Worm (Caenorhabditis elegans) whole organism, L4 larva: ENCODE measurements around the gene mrpl-12.

Source experiments
- F26F4.8 ChIP-seq: fragments of 200-800 bp; sonication (Bioruptor generic); conservative IDR thresholded peaks from 2 replicates; pipeline ENCODE4 v1.3.6; 2022; ENCODE audit warnings: missing genetic modification characterization, missing compliant biosample characterization
- F37D6.2 ChIP-seq: sonication (generic microtip); optimal IDR thresholded peaks from 2 replicates; lab custom pipeline; 2016; ENCODE audit warnings: mild to moderate bottlenecking, missing genetic modification characterization, missing compliant biosample characterization
- F44E2.7 ChIP-seq: fragments of 200-800 bp; sonication (Bioruptor generic); IDR thresholded peaks from 2 replicates; pipeline ENCODE4 v2.1.2; 2022; ENCODE audit warnings: missing genetic modification characterization, missing compliant biosample characterization
- R02D3.7 ChIP-seq: fragments of 150-350 bp; sonication (generic microtip); optimal IDR thresholded peaks from 3 replicates; lab custom pipeline; 2014; ENCODE audit warnings: missing biosample characterization, missing genetic modification characterization
- T20F7.1 ChIP-seq: fragments of 200-800 bp; sonication (Bioruptor generic); optimal IDR thresholded peaks from 2 replicates; lab custom pipeline; 2018; ENCODE audit warnings: mild to moderate bottlenecking, missing genetic modification characterization, missing compliant biosample characterization
- Y5F2A.4 ChIP-seq: fragments of 200-800 bp; sonication (Bioruptor generic); optimal IDR thresholded peaks from 2 replicates; lab custom pipeline; 2018; ENCODE audit warnings: mild to moderate bottlenecking, missing genetic modification characterization, missing compliant biosample characterization
- Y75B8A.6 ChIP-seq: fragments of 200-800 bp; sonication (Bioruptor generic); IDR thresholded peaks from 2 replicates; pipeline ENCODE4 v1.3.6; 2022; ENCODE audit warnings: missing genetic modification reagents, missing genetic modification characterization, missing compliant biosample characterization
- ZK546.5 ChIP-seq, 2 experiments: sonication (generic microtip); optimal IDR thresholded peaks; 2 replicates each; lab custom pipeline; 2017; ENCODE audit warnings: missing biosample characterization in 2 of 2, missing genetic modification characterization in 2 of 2
- ama-1 ChIP-seq: fragments of 150-350 bp; optimal IDR thresholded peaks from 2 replicates; lab custom pipeline; 2014; ENCODE audit warnings: inconsistent platforms, mixed read lengths
- ceh-32 ChIP-seq: sonication (generic microtip); optimal IDR thresholded peaks from 2 replicates; lab custom pipeline; 2016; ENCODE audit warnings: mild to moderate bottlenecking, missing genetic modification characterization, missing compliant biosample characterization; ENCODE audit not compliant: poor library complexity
- cey-2 ChIP-seq: sonication (generic microtip); optimal IDR thresholded peaks from 3 replicates; lab custom pipeline; 2017; ENCODE audit warnings: missing genetic modification characterization, mild to moderate bottlenecking, missing compliant biosample characterization, antibody characterized with exemption, borderline replicate concordance; ENCODE audit not compliant: insufficient read depth
- ctbp-1 ChIP-seq: fragments of 200-800 bp; sonication (Bioruptor generic); IDR thresholded peaks from 2 replicates; pipeline ENCODE4 v1.3.6; 2022; ENCODE audit warnings: missing genetic modification reagents, missing genetic modification characterization, missing compliant biosample characterization
- dmd-9 ChIP-seq: fragments of 200-800 bp; sonication (Bioruptor generic); IDR thresholded peaks from 2 replicates; pipeline ENCODE4 v1.3.6; 2022; ENCODE audit warnings: missing genetic modification reagents, missing genetic modification characterization, missing compliant biosample characterization
- dpl-1 ChIP-seq: fragments of 150-350 bp; optimal IDR thresholded peaks from 2 replicates; lab custom pipeline; 2014; ENCODE audit warnings: missing biosample characterization, missing genetic modification reagents, missing genetic modification characterization
- egl-27 ChIP-seq: sonication (generic microtip); optimal IDR thresholded peaks from 3 replicates; lab custom pipeline; 2017; ENCODE audit warnings: missing biosample characterization, missing genetic modification reagents, missing genetic modification characterization
- fkh-10 ChIP-seq: fragments of 150-350 bp; optimal IDR thresholded peaks from 2 replicates; lab custom pipeline; 2014; ENCODE audit warnings: missing biosample characterization, missing genetic modification reagents, missing genetic modification characterization
- hlh-11 ChIP-seq: fragments of 200-800 bp; sonication (Bioruptor generic); optimal IDR thresholded peaks from 2 replicates; lab custom pipeline; 2018; ENCODE audit warnings: mild to moderate bottlenecking, missing genetic modification characterization, missing compliant biosample characterization
- hlh-30 ChIP-seq: sonication (generic microtip); optimal IDR thresholded peaks from 2 replicates; lab custom pipeline; 2017; ENCODE audit warnings: antibody characterized with exemption, mild to moderate bottlenecking, missing genetic modification characterization, missing compliant biosample characterization; ENCODE audit not compliant: insufficient read depth
- hmg-1.1 ChIP-seq: fragments of 200-800 bp; sonication (Bioruptor generic); IDR thresholded peaks from 2 replicates; pipeline ENCODE4 v1.3.6; 2022; ENCODE audit warnings: missing genetic modification reagents, missing genetic modification characterization, missing compliant biosample characterization
- jun-1 ChIP-seq: fragments of 150-350 bp; optimal IDR thresholded peaks from 2 replicates; lab custom pipeline; 2014; ENCODE audit warnings: missing biosample characterization, missing genetic modification reagents, missing genetic modification characterization
- lin-15B ChIP-seq: fragments of 150-350 bp; sonication (generic microtip); optimal IDR thresholded peaks from 3 replicates; lab custom pipeline; 2014; ENCODE audit warnings: missing biosample characterization, missing genetic modification characterization
- lin-38 ChIP-seq: fragments of 200-800 bp; sonication (Bioruptor generic); IDR thresholded peaks from 2 replicates; pipeline ENCODE4 v1.3.6; 2022; ENCODE audit warnings: missing genetic modification reagents, missing genetic modification characterization, missing compliant biosample characterization
- lin-39 ChIP-seq: fragments of 150-350 bp; optimal IDR thresholded peaks from 2 replicates; lab custom pipeline; 2014; ENCODE audit warnings: missing biosample characterization, missing genetic modification reagents, missing genetic modification characterization
- lsy-2 ChIP-seq, 2 experiments: fragments of 150-350 bp in 1 of 2; sonication (generic microtip) in 1 of 2; optimal IDR thresholded peaks; 2 replicates each; lab custom pipeline; 2014 to 2017; ENCODE audit warnings: missing biosample characterization in 2 of 2, missing genetic modification characterization in 2 of 2
- madf-5 ChIP-seq, 2 experiments: fragments of 200-800 bp; sonication (Bioruptor generic); IDR thresholded peaks; 2 replicates each; pipeline ENCODE4 v1.3.6; 2022; ENCODE audit warnings: missing compliant biosample characterization in 2 of 2, missing genetic modification characterization in 2 of 2
- mdt-29 ChIP-seq: fragments of 200-800 bp; sonication (Bioruptor generic); IDR thresholded peaks from 2 replicates; pipeline ENCODE4 v1.3.6; 2022; ENCODE audit warnings: missing genetic modification reagents, missing genetic modification characterization, missing compliant biosample characterization
- mep-1 ChIP-seq: fragments of 150-350 bp; sonication (generic microtip); optimal IDR thresholded peaks from 3 replicates; lab custom pipeline; 2014; ENCODE audit warnings: missing biosample characterization, missing genetic modification characterization
- mes-2 ChIP-seq: sonication (generic microtip); optimal IDR thresholded peaks from 2 replicates; lab custom pipeline; 2016; ENCODE audit warnings: missing genotype, mild to moderate bottlenecking, missing genetic modification characterization, missing compliant biosample characterization; ENCODE audit not compliant: poor library complexity, severe bottlenecking
- mxl-2 ChIP-seq: fragments of 200-800 bp; sonication (Bioruptor generic); conservative IDR thresholded peaks from 2 replicates; pipeline ENCODE4 v1.3.6; 2022; ENCODE audit warnings: missing genetic modification reagents, missing genetic modification characterization, missing compliant biosample characterization
- nhr-111 ChIP-seq: fragments of 200-800 bp; sonication (Bioruptor generic); optimal IDR thresholded peaks from 2 replicates; lab custom pipeline; 2018; ENCODE audit warnings: mild to moderate bottlenecking, missing genetic modification characterization, missing compliant biosample characterization
- nhr-237 ChIP-seq: sonication (generic microtip); optimal IDR thresholded peaks from 2 replicates; lab custom pipeline; 2017; ENCODE audit warnings: missing biosample characterization, missing genetic modification characterization
- nhr-25 ChIP-seq: sonication (generic microtip); optimal IDR thresholded peaks from 2 replicates; lab custom pipeline; 2017; ENCODE audit warnings: missing genetic modification characterization, mild to moderate bottlenecking, missing compliant biosample characterization, antibody characterized with exemption, moderate library complexity, borderline replicate concordance; ENCODE audit not compliant: insufficient read depth
- nhr-28 ChIP-seq: fragments of 150-350 bp; optimal IDR thresholded peaks from 2 replicates; lab custom pipeline; 2014; ENCODE audit warnings: missing biosample characterization, missing genetic modification characterization
- nhr-41 ChIP-seq: fragments of 200-800 bp; sonication (Bioruptor generic); IDR thresholded peaks from 2 replicates; pipeline ENCODE4 v1.3.6; 2022; ENCODE audit warnings: missing genetic modification reagents, missing genetic modification characterization, missing compliant biosample characterization
- nhr-42 ChIP-seq: fragments of 200-800 bp; sonication (Bioruptor generic); IDR thresholded peaks from 2 replicates; pipeline ENCODE4 v1.3.6; 2022; ENCODE audit warnings: missing genetic modification characterization, missing compliant biosample characterization
- nhr-48 ChIP-seq: sonication (generic microtip); optimal IDR thresholded peaks from 2 replicates; lab custom pipeline; 2016; ENCODE audit warnings: mild to moderate bottlenecking, missing genetic modification characterization, missing compliant biosample characterization
- pqm-1 ChIP-seq: sonication (generic microtip); optimal IDR thresholded peaks from 2 replicates; lab custom pipeline; 2017; ENCODE audit warnings: missing biosample characterization, missing genetic modification characterization
- saeg-2 ChIP-seq: fragments of 200-800 bp; sonication (Bioruptor generic); IDR thresholded peaks from 2 replicates; pipeline ENCODE4 v1.3.6; 2022; ENCODE audit warnings: missing genetic modification reagents, missing genetic modification characterization, missing compliant biosample characterization
- sdz-12 ChIP-seq: fragments of 200-800 bp; sonication (Bioruptor generic); optimal IDR thresholded peaks from 2 replicates; lab custom pipeline; 2018; ENCODE audit warnings: mild to moderate bottlenecking, missing genetic modification characterization, missing compliant biosample characterization
- set-16 ChIP-seq: fragments of 200-800 bp; sonication (Bioruptor generic); IDR thresholded peaks from 2 replicates; pipeline ENCODE4 v1.3.6; 2022; ENCODE audit warnings: missing genetic modification reagents, missing genetic modification characterization, missing compliant biosample characterization
- skn-1 ChIP-seq: fragments of 150-350 bp; optimal IDR thresholded peaks from 2 replicates; lab custom pipeline; 2014; ENCODE audit warnings: missing biosample characterization, missing genetic modification characterization
- snpc-4 ChIP-seq: fragments of 150-350 bp; optimal IDR thresholded peaks from 2 replicates; lab custom pipeline; 2014; ENCODE audit warnings: missing biosample characterization, missing genetic modification characterization
- tra-1 ChIP-seq: fragments of 200-800 bp; sonication (Bioruptor generic); IDR thresholded peaks from 2 replicates; pipeline ENCODE4 v1.3.6; 2022; ENCODE audit warnings: missing genetic modification reagents, missing genetic modification characterization, missing compliant biosample characterization
- unc-39 ChIP-seq: sonication (generic microtip); optimal IDR thresholded peaks from 2 replicates; lab custom pipeline; 2017; ENCODE audit warnings: missing biosample characterization, missing genetic modification characterization
- unc-62 ChIP-seq, 3 experiments: fragments of 150-350 bp in 1 of 3; sonication (generic microtip); optimal IDR thresholded peaks in 2 of 3; peaks in 1 of 3; 1 replicate in 1 of 3; 2 replicates in 2 of 3; lab custom pipeline; 2014 to 2017; ENCODE audit warnings: missing biosample characterization in 3 of 3, missing genetic modification characterization in 3 of 3, missing genetic modification reagents in 3 of 3, missing genotype in 1 of 3
- vab-7 ChIP-seq: fragments of 200-800 bp; sonication (Bioruptor generic); IDR thresholded peaks from 2 replicates; pipeline ENCODE4 v1.3.6; 2022; ENCODE audit warnings: missing genetic modification reagents, missing genetic modification characterization, missing compliant biosample characterization
- zfp-3 ChIP-seq: fragments of 200-800 bp; sonication (Bioruptor generic); conservative IDR thresholded peaks from 2 replicates; pipeline ENCODE4 v1.3.6; 2022; ENCODE audit warnings: missing genetic modification reagents, missing genetic modification characterization, missing compliant biosample characterization
- zip-11 ChIP-seq: fragments of 200-800 bp; sonication (Bioruptor generic); IDR thresholded peaks from 2 replicates; pipeline ENCODE4 v1.3.6; 2022; ENCODE audit warnings: missing genetic modification characterization, missing compliant biosample characterization
- zip-2 ChIP-seq: fragments of 150-350 bp; optimal IDR thresholded peaks from 2 replicates; lab custom pipeline; 2014; ENCODE audit warnings: missing biosample characterization, missing genetic modification characterization
- ztf-11 ChIP-seq: fragments of 150-350 bp; optimal IDR thresholded peaks from 2 replicates; lab custom pipeline; 2014; ENCODE audit warnings: missing biosample characterization, missing genetic modification characterization

mrpl-12 gene

ce11 chrIII:10711192-10711673 lies 3.7 kb downstream of the mrpl-12 start, which contains the start of gene W09D10.5 (continued):
- TF ChIP-seq nhr-237: no peak
- no peak for TF ChIP-seq egl-27
- TF ChIP-seq F37D6.2 (tag; lab: Kevin White, UChicago): no peak
- TF ChIP-seq sdz-12 (GFP tag; lab: Kevin White, UChicago): peak; percentile 27
- peak; percentile 66 for TF ChIP-seq pqm-1 (tag; lab: Kevin White, UChicago)
- TF ChIP-seq F44E2.7 (GFP tag; lab: Robert Waterston, UW): no peak
- TF ChIP-seq ceh-32 (tag; lab: Kevin White, UChicago): no peak
- no peak for TF ChIP-seq jun-1 (tag; lab: Kevin White, UChicago)
- no peak for TF ChIP-seq set-16
- peak; percentile 56; the same call in 1 of the 2 replicates for TF ChIP-seq F26F4.8 (GFP tag; lab: Robert Waterston, UW)
- TF ChIP-seq Y75B8A.6 (GFP tag; lab: Robert Waterston, UW): no peak
- no peak for TF ChIP-seq tra-1
- peak in 1 of 2 experiments; percentile 28 for TF ChIP-seq lsy-2 (tag; optimal IDR thresholded peaks at IDR 0.05; lab: Kevin White, UChicago)
- TF ChIP-seq lin-39 (tag; lab: Kevin White, UChicago): no peak
- TF ChIP-seq nhr-41 (GFP tag; lab: Robert Waterston, UW): no peak
- no peak for TF ChIP-seq nhr-48 (tag; lab: Kevin White, UChicago)
- peak; percentile 41 for TF ChIP-seq mes-2 (tag; lab: Kevin White, UChicago)
- no peak for TF ChIP-seq zip-2 (tag; lab: Kevin White, UChicago)
- TF ChIP-seq lin-38: peak; percentile 44
- TF ChIP-seq fkh-10: no peak
- 0 out of 2 replicates have a peak, but pooled peaks have one; percentile 39 for TF ChIP-seq ctbp-1 (GFP tag; lab: Robert Waterston, UW)
- TF ChIP-seq skn-1: no peak
- TF ChIP-seq cey-2 (tag; lab: Kevin White, UChicago): no peak
- 0 out of 2 replicates have a peak, but pooled peaks have one; percentile 5 for TF ChIP-seq mdt-29
- peak; percentile 57 for TF ChIP-seq hlh-11
- peak; percentile 42; the same call in 1 of the 2 replicates for TF ChIP-seq hmg-1.1 (GFP tag; lab: Robert Waterston, UW)
- no peak for TF ChIP-seq saeg-2 (GFP tag; lab: Robert Waterston, UW)
- peak; percentile 84 for TF ChIP-seq ama-1 (lab: Kevin White, UChicago)
- TF ChIP-seq lin-15B: no peak
- TF ChIP-seq dmd-9: no peak
- peak; percentile 29; the same call in 1 of the 2 replicates for TF ChIP-seq zip-11 (GFP tag; lab: Robert Waterston, UW)
- peak; percentile 76 for TF ChIP-seq nhr-28
- no peak for TF ChIP-seq ztf-11
- peak in 1 of 2 experiments; percentile 85; a peak in 1 of 4 replicates for TF ChIP-seq madf-5 (GFP tag; IDR thresholded peaks at IDR 0.05; lab: Robert Waterston, UW)
- TF ChIP-seq R02D3.7 (tag; lab: Kevin White, UChicago): no peak
- TF ChIP-seq zfp-3 (GFP tag; lab: Robert Waterston, UW): no peak
- TF ChIP-seq unc-62 (GFP tag; optimal IDR thresholded peaks at IDR 0.05 in 1 of 2; lab: Kevin White, UChicago): peak in 1 of 2 experiments; percentile 62
- TF ChIP-seq unc-62 (tag; optimal IDR thresholded peaks at IDR 0.05; lab: Kevin White, UChicago): no peak
- no peak for TF ChIP-seq Y5F2A.4 (GFP tag; lab: Kevin White, UChicago)
- TF ChIP-seq dpl-1 (GFP tag; lab: Kevin White, UChicago): no peak
- no peak for TF ChIP-seq vab-7 (GFP tag; lab: Robert Waterston, UW)
- TF ChIP-seq mep-1 (tag; lab: Kevin White, UChicago): no peak
- no peak for TF ChIP-seq unc-39 (tag; lab: Kevin White, UChicago)
- TF ChIP-seq snpc-4: no peak
- no peak for TF ChIP-seq ZK546.5 (tag; optimal IDR thresholded peaks at IDR 0.05; lab: Kevin White, UChicago)
- TF ChIP-seq nhr-25 (tag; lab: Kevin White, UChicago): no peak
- TF ChIP-seq mxl-2 (GFP tag; lab: Robert Waterston, UW): no peak
- TF ChIP-seq nhr-111: no peak
- TF ChIP-seq T20F7.1 (GFP tag; lab: Kevin White, UChicago): no peak
- 0 out of 2 replicates have a peak, but pooled peaks have one; percentile 35 for TF ChIP-seq nhr-42 (GFP tag; lab: Robert Waterston, UW)
- peak; percentile 36 for TF ChIP-seq hlh-30 (tag; lab: Kevin White, UChicago)
